Worm (Caenorhabditis elegans): ENCODE results near the gene comt-5.

DNA sequence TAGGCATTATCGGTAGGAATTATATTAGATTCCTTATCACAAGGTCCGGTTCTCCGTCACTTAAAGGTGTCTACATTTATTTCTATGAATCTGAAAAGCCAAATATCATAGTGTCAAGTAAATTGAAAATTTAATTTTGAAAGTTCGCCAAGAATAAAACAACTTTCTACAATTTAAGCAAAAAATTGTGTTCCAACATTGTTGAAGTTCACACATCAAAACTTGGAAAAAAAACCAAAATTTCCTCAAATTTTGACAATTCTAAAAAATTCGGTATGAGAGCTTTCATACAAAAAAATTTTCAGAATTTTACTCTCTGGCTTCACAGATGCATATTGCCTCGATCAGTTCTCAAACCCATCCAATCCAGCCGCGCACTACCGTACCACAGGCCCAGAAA, 41.6 kb downstream of the comt-5 start, which contains the start of gene F59A7.7:
- no peak for TF ChIP-seq fos-1 (tag; optimal IDR thresholded peaks at IDR 0.05)
- no peak for TF ChIP-seq egl-27 (tag; optimal IDR thresholded peaks at IDR 0.05)
- TF ChIP-seq zag-1 (tag; optimal IDR thresholded peaks at IDR 0.05), result no peak
- TF ChIP-seq ceh-16 (tag; optimal IDR thresholded peaks at IDR 0.05), result no peak
- no peak for TF ChIP-seq unc-55 (GFP tag; optimal IDR thresholded peaks at IDR 0.05)
